Fruit fly (Drosophila melanogaster) whole organism, pupa: Measurements from ENCODE around the gene cactin.

ENCODE experiments used
- CG10348 ChIP-seq: fragments of 200-800 bp; sonication (Bioruptor generic); IDR thresholded peaks from 2 replicates; pipeline ENCODE4 v1.3.6; 2022; ENCODE audit warnings: missing biosample characterization, missing genetic modification characterization
- CG15710 ChIP-seq: fragments of 200-800 bp; sonication (Bioruptor generic); optimal IDR thresholded peaks from 2 replicates; lab custom pipeline; 2018; ENCODE audit warnings: missing biosample characterization, mild to moderate bottlenecking, missing genetic modification characterization, moderate library complexity
- CG17806 ChIP-seq: fragments of 200-800 bp; sonication (Bioruptor generic); optimal IDR thresholded peaks from 2 replicates; lab custom pipeline; 2018; ENCODE audit warnings: missing biosample characterization, mild to moderate bottlenecking, missing genetic modification characterization, moderate library complexity
- CG34367 ChIP-seq: fragments of 200-800 bp; sonication (Bioruptor generic); optimal IDR thresholded peaks from 2 replicates; lab custom pipeline; 2018; ENCODE audit warnings: missing biosample characterization, mild to moderate bottlenecking, missing genetic modification characterization
- CG4496 ChIP-seq: fragments of 200-800 bp; sonication (Bioruptor generic); IDR thresholded peaks from 3 replicates; pipeline ENCODE4 v1.3.6; 2022; ENCODE audit warnings: missing biosample characterization, missing genetic modification characterization
- CG8301 ChIP-seq: fragments of 200-800 bp; sonication (Bioruptor generic); optimal IDR thresholded peaks from 2 replicates; lab custom pipeline; 2018; ENCODE audit warnings: missing biosample characterization, mild to moderate bottlenecking, missing genetic modification characterization
- CG9948 ChIP-seq: fragments of 200-800 bp; sonication (Bioruptor generic); optimal IDR thresholded peaks from 2 replicates; lab custom pipeline; 2018; ENCODE audit warnings: missing biosample characterization, mild to moderate bottlenecking, missing genetic modification characterization, moderate library complexity
- D1 ChIP-seq: fragments of 200-800 bp; sonication (Bioruptor generic); optimal IDR thresholded peaks from 2 replicates; lab custom pipeline; 2018; ENCODE audit warnings: missing biosample characterization, mild to moderate bottlenecking, missing genetic modification characterization, moderate library complexity
- Snoo ChIP-seq: fragments of 200-800 bp; sonication (Bioruptor generic); optimal IDR thresholded peaks from 3 replicates; lab custom pipeline; 2017; ENCODE audit warnings: missing biosample characterization, mild to moderate bottlenecking, missing genetic modification characterization, inconsistent platforms
- fd96Ca ChIP-seq: fragments of 200-800 bp; sonication (Bioruptor generic); IDR thresholded peaks from 3 replicates; pipeline ENCODE4 v1.3.6; 2022; ENCODE audit warnings: missing biosample characterization, missing genetic modification characterization
- gl ChIP-seq: fragments of 200-800 bp; sonication (Bioruptor generic); optimal IDR thresholded peaks from 2 replicates; lab custom pipeline; 2018; ENCODE audit warnings: missing biosample characterization, mild to moderate bottlenecking, missing genetic modification characterization

DNA sequence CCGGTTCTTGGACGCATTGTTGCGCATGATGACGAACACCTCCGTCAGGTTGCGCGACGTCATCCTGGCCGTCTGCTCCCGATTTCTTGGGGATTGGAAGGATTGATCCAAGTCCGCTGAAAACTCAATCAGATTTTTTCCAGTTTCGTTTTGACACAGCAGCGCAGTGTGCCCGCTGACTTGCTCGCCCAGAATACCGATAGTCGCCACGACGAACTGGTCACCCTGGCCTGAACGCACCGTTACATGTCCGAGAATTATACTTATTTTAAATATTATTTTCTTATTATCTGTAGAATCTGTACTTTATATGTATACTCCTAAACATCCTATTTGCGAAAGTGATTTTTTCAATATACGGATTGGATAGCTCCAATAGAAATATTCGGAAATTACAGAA, 30.3 kb upstream of the cactin start, which contains the start of gene Syx16:
- TF ChIP-seq CG10348 (GFP tag; lab: Robert Waterston, UW) (no peak), CG15710 (no peak), fd96Ca (GFP tag; lab: Robert Waterston, UW) (no peak), CG34367 (tag; lab: Kevin White, UChicago) (no peak), CG8301 (no peak), gl (no peak), CG17806 (tag; lab: Kevin White, UChicago) (no peak), Snoo (tag; lab: Kevin White, UChicago) (no peak), CG9948 (tag; lab: Kevin White, UChicago) (no peak), CG4496 (GFP tag; lab: Robert Waterston, UW) (no peak), D1 (tag; lab: Kevin White, UChicago) (no peak)
